Worm (Caenorhabditis elegans) whole organism, early embryonic: ENCODE data around the gene abcx-1.

Source experiments
- B0310.2 ChIP-seq: sonication (generic microtip); optimal IDR thresholded peaks from 2 replicates; lab custom pipeline; 2016; ENCODE audit warnings: mild to moderate bottlenecking, missing genetic modification characterization, missing compliant biosample characterization
- F13C5.2 ChIP-seq: sonication (generic microtip); optimal IDR thresholded peaks from 2 replicates; lab custom pipeline; 2017; ENCODE audit warnings: mild to moderate bottlenecking, missing genetic modification characterization, inconsistent platforms, missing compliant biosample characterization
- aly-1 ChIP-seq: sonication (generic microtip); optimal IDR thresholded peaks from 2 replicates; lab custom pipeline; 2016; ENCODE audit warnings: missing genetic modification characterization, missing compliant biosample characterization
- ama-1 ChIP-seq: fragments of 150-350 bp; optimal IDR thresholded peaks from 2 replicates; lab custom pipeline; 2014
- ceh-13 ChIP-seq: fragments of 200-800 bp; sonication (Bioruptor generic); optimal IDR thresholded peaks from 2 replicates; lab custom pipeline; 2018; ENCODE audit warnings: mild to moderate bottlenecking, missing genetic modification characterization, missing compliant biosample characterization
- ets-7 ChIP-seq: sonication (generic microtip); optimal IDR thresholded peaks from 2 replicates; lab custom pipeline; 2016; ENCODE audit warnings: missing genotype, missing genetic modification characterization, missing compliant biosample characterization
- hnd-1 ChIP-seq: sonication (generic microtip); optimal IDR thresholded peaks from 2 replicates; lab custom pipeline; 2016; ENCODE audit warnings: missing genetic modification characterization, missing compliant biosample characterization
- pes-1 ChIP-seq: fragments of 200-800 bp; sonication (Bioruptor generic); IDR thresholded peaks from 2 replicates; pipeline ENCODE4 v1.3.6; 2022; ENCODE audit warnings: missing genetic modification reagents, missing genetic modification characterization, missing compliant biosample characterization
- scrt-1 ChIP-seq: fragments of 200-800 bp; sonication (Bioruptor generic); IDR thresholded peaks from 2 replicates; pipeline ENCODE4 v1.3.6; 2022; ENCODE audit warnings: missing genetic modification characterization, missing compliant biosample characterization
- sea-1 ChIP-seq: fragments of 200-800 bp; sonication (Bioruptor generic); conservative IDR thresholded peaks from 2 replicates; pipeline ENCODE4 v1.3.6; 2022; ENCODE audit warnings: missing genetic modification characterization, missing compliant biosample characterization
- tbx-37 ChIP-seq: fragments of 200-800 bp; sonication (Bioruptor generic); conservative IDR thresholded peaks from 2 replicates; pipeline ENCODE4 v1.3.6; 2022; ENCODE audit warnings: missing genetic modification reagents, missing genetic modification characterization, missing compliant biosample characterization
- tra-4 ChIP-seq: sonication (generic microtip); optimal IDR thresholded peaks from 2 replicates; lab custom pipeline; 2017; ENCODE audit warnings: missing genetic modification characterization, missing compliant biosample characterization

DNA sequence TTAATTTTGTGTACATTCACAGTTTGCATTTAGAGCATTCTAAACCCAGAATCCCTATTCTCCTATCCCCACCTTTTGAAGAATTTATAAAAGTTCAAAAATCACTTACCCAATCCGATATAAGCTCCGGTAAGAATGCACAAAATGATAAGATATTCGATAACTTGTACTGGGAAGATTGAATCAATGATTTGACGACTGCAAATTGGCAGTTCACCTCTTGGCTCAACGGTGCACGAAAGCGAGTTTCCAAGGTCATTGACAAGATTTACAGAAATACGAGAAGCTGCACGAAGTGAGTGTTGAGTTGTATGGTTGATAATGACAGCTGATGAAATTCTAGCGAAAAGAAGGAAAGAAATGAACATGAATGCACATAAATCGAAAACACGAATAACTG lies 28.3 kb downstream of the abcx-1 start:
- TF ChIP-seq ama-1 (no peak), hnd-1 (no peak), scrt-1 (GFP tag; lab: Robert Waterston, UW) (no peak), tbx-37 (GFP tag; lab: Robert Waterston, UW) (no peak), F13C5.2 (tag; lab: Kevin White, UChicago) (no peak), ceh-13 (GFP tag; lab: Kevin White, UChicago) (no peak), ets-7 (tag; lab: Kevin White, UChicago) (no peak), tra-4 (tag; lab: Kevin White, UChicago) (no peak), aly-1 (tag; lab: Kevin White, UChicago) (no peak), pes-1 (no peak), B0310.2 (tag; lab: Kevin White, UChicago) (no peak), sea-1 (GFP tag; lab: Robert Waterston, UW) (no peak)
